Fruit fly (Drosophila melanogaster): Measurements from ENCODE around the gene RpS19b.

RpS19b gene

dm6 chr3R:23933684-23934575 lies 600 bp upstream of the RpS19b start, which contains the start of gene CG5854 (continued):
- TF ChIP-seq nerfin-2 (GFP tag; IDR thresholded peaks at IDR 0.05; ENCODE audit: partially characterized antibody) (no peak), ab (GFP tag; optimal IDR thresholded peaks at IDR 0.05) (peak; percentile 16), Dref (GFP tag; IDR thresholded peaks at IDR 0.05) (no peak), CG16813 (GFP tag; IDR thresholded peaks at IDR 0.05; ENCODE audit: partially characterized antibody) (peak; percentile 38; the same call in 1 of the 3 replicates), HmgZ (tag; optimal IDR thresholded peaks at IDR 0.05) (peak; percentile 52), otp (GFP tag; IDR thresholded peaks at IDR 0.05) (peak; percentile 89), Optix (GFP tag; IDR thresholded peaks at IDR 0.05) (peak; percentile 67; the same call in 2 of the 3 replicates), Ptx1 (GFP tag; IDR thresholded peaks at IDR 0.05) (peak; percentile 66), dan (GFP tag; IDR thresholded peaks at IDR 0.05) (no peak), toy (GFP tag; IDR thresholded peaks at IDR 0.05) (no peak), CG15514 (GFP tag; optimal IDR thresholded peaks at IDR 0.05) (peak; percentile 68), CG2120 (GFP tag; optimal IDR thresholded peaks at IDR 0.05) (peak; percentile 59), lov (optimal IDR thresholded peaks at IDR 0.05) (no peak), lov (GFP tag; IDR thresholded peaks at IDR 0.05) (peak; percentile 88), ewg (GFP tag; optimal IDR thresholded peaks at IDR 0.05) (peak; percentile 73), CG14050 (GFP tag; IDR thresholded peaks at IDR 0.05) (peak; percentile 35; the same call in 1 of the 3 replicates), CG6791 (GFP tag; IDR thresholded peaks at IDR 0.05; ENCODE audit: partially characterized antibody) (no peak), fu2 (GFP tag; optimal IDR thresholded peaks at IDR 0.05) (peak; percentile 26), nau (GFP tag; optimal IDR thresholded peaks at IDR 0.05) (peak; percentile 57), kah (GFP tag; optimal IDR thresholded peaks at IDR 0.05) (no peak), CG15269 (tag; optimal IDR thresholded peaks at IDR 0.05) (peak; percentile 77), Dbx (GFP tag; IDR thresholded peaks at IDR 0.05) (peak; percentile 38; the same call in 1 of the 3 replicates), CG16815 (GFP tag; optimal IDR thresholded peaks at IDR 0.05) (peak; percentile 47), eyg (GFP tag; optimal IDR thresholded peaks at IDR 0.05) (peak; percentile 35), CG11093 (GFP tag; IDR thresholded peaks at IDR 0.05) (0 out of 3 replicates have a peak, but pooled peaks have one; percentile 53), mam (GFP tag; optimal IDR thresholded peaks at IDR 0.05) (peak; percentile 59), CG15073 (GFP tag; optimal IDR thresholded peaks at IDR 0.05) (no peak), CG33213 (GFP tag; optimal IDR thresholded peaks at IDR 0.05) (peak; percentile 56), sd (tag; optimal IDR thresholded peaks at IDR 0.05) (peak; percentile 88), C15 (GFP tag; IDR thresholded peaks at IDR 0.05) (0 out of 3 replicates have a peak, but pooled peaks have one; percentile 58), gcm2 (GFP tag; optimal IDR thresholded peaks at IDR 0.05) (peak; percentile 29), CG10209 (GFP tag; optimal IDR thresholded peaks at IDR 0.05) (peak; percentile 68), pho (GFP tag; optimal IDR thresholded peaks at IDR 0.05) (peak; percentile 22), usp (GFP tag; optimal IDR thresholded peaks at IDR 0.05) (no peak), D19B (GFP tag; optimal IDR thresholded peaks at IDR 0.05) (peak; percentile 14), CG18619 (GFP tag; optimal IDR thresholded peaks at IDR 0.05) (peak; percentile 53), lab (GFP tag; optimal IDR thresholded peaks at IDR 0.05) (peak; percentile 89), CG1602 (GFP tag; optimal IDR thresholded peaks at IDR 0.05) (peak; percentile 39), org-1 (GFP tag; optimal IDR thresholded peaks at IDR 0.05) (peak; percentile 73), CG6765 (GFP tag; optimal IDR thresholded peaks at IDR 0.05) (peak; percentile 67), Sry-δ (GFP tag; optimal IDR thresholded peaks at IDR 0.05) (peak; percentile 48), da (GFP tag; optimal IDR thresholded peaks at IDR 0.05) (peak; percentile 42), sens (GFP tag) (peak; percentile 96), CG8089 (GFP tag; optimal IDR thresholded peaks at IDR 0.05) (peak; percentile 77), Dip3 (GFP tag; optimal IDR thresholded peaks at IDR 0.05) (peak; percentile 32), so (GFP tag; IDR thresholded peaks at IDR 0.05) (peak; percentile 74; the same call in 2 of the 3 replicates), YL-1 (GFP tag; optimal IDR thresholded peaks at IDR 0.05) (peak; percentile 65), CG1603 (tag; optimal IDR thresholded peaks at IDR 0.05) (peak; percentile 92), p53 (GFP tag; optimal IDR thresholded peaks at IDR 0.05) (peak; percentile 6)
